Worm (Caenorhabditis elegans) whole organism, L3 larva: Measurements from ENCODE around the gene B0336.13.

Experiments
- R02D3.7 ChIP-seq: fragments of 150-350 bp; optimal IDR thresholded peaks from 2 replicates; lab custom pipeline; 2014; ENCODE audit warnings: missing biosample characterization, missing genetic modification characterization
- ZK546.5 ChIP-seq: sonication (generic microtip); optimal IDR thresholded peaks from 2 replicates; lab custom pipeline; 2017; ENCODE audit warnings: missing biosample characterization, missing genetic modification characterization
- aly-2 ChIP-seq: fragments of 150-350 bp; optimal IDR thresholded peaks from 2 replicates; lab custom pipeline; 2014; ENCODE audit warnings: missing biosample characterization, missing genetic modification characterization
- ama-1 ChIP-seq: fragments of 150-350 bp; optimal IDR thresholded peaks from 2 replicates; lab custom pipeline; 2018
- ceh-16 ChIP-seq: sonication (generic microtip); optimal IDR thresholded peaks from 2 replicates; lab custom pipeline; 2017; ENCODE audit warnings: missing biosample characterization, missing genetic modification characterization
- ceh-28 ChIP-seq: fragments of 150-350 bp; optimal IDR thresholded peaks from 2 replicates; lab custom pipeline; 2014; ENCODE audit warnings: missing biosample characterization, missing genetic modification reagents, missing genetic modification characterization
- ceh-82 ChIP-seq: fragments of 150-350 bp; optimal IDR thresholded peaks from 2 replicates; lab custom pipeline; 2014; ENCODE audit warnings: missing biosample characterization, missing genetic modification characterization
- ceh-9 ChIP-seq: sonication (generic microtip); optimal IDR thresholded peaks from 2 replicates; lab custom pipeline; 2018; ENCODE audit warnings: missing biosample characterization, missing genetic modification characterization
- egl-27 ChIP-seq: sonication (generic microtip); optimal IDR thresholded peaks from 4 replicates; lab custom pipeline; 2017; ENCODE audit warnings: missing biosample characterization, missing genetic modification reagents, missing genetic modification characterization
- egl-5 ChIP-seq: fragments of 150-350 bp; optimal IDR thresholded peaks from 2 replicates; lab custom pipeline; 2017; ENCODE audit warnings: missing biosample characterization, missing genetic modification reagents, missing genetic modification characterization, inconsistent platforms
- elt-1 ChIP-seq: fragments of 150-350 bp; optimal IDR thresholded peaks from 2 replicates; lab custom pipeline; 2014; ENCODE audit warnings: missing biosample characterization, missing genetic modification characterization
- elt-2 ChIP-seq: sonication (generic microtip); optimal IDR thresholded peaks from 2 replicates; lab custom pipeline; 2016; ENCODE audit warnings: missing genetic modification reagents, mild to moderate bottlenecking, missing genetic modification characterization, missing compliant biosample characterization
- elt-3 ChIP-seq, 3 experiments: fragments of 150-350 bp in 1 of 3; sonication (generic microtip) in 2 of 3; optimal IDR thresholded peaks; 2 replicates in 2 of 3; 4 replicates in 1 of 3; lab custom pipeline; 2014 to 2017; ENCODE audit warnings: missing biosample characterization in 3 of 3, missing genetic modification characterization in 3 of 3
- fkh-10 ChIP-seq: sonication (generic microtip); optimal IDR thresholded peaks from 2 replicates; lab custom pipeline; 2017; ENCODE audit warnings: missing biosample characterization, missing genetic modification reagents, missing genetic modification characterization
- fkh-2 ChIP-seq: fragments of 150-350 bp; optimal IDR thresholded peaks from 2 replicates; lab custom pipeline; 2014; ENCODE audit warnings: missing biosample characterization, missing genetic modification reagents, missing genetic modification characterization
- fos-1 ChIP-seq: fragments of 150-350 bp; optimal IDR thresholded peaks from 2 replicates; lab custom pipeline; 2014; ENCODE audit warnings: missing biosample characterization, missing genetic modification characterization
- hmg-11 ChIP-seq: sonication (generic microtip); optimal IDR thresholded peaks from 2 replicates; lab custom pipeline; 2016; ENCODE audit warnings: missing genetic modification characterization, missing compliant biosample characterization
- jun-1 ChIP-seq: fragments of 150-350 bp; optimal IDR thresholded peaks from 2 replicates; lab custom pipeline; 2014; ENCODE audit warnings: missing biosample characterization, missing genetic modification reagents, missing genetic modification characterization
- lin-15B ChIP-seq: fragments of 150-350 bp; optimal IDR thresholded peaks from 2 replicates; lab custom pipeline; 2014; ENCODE audit warnings: missing biosample characterization, missing genetic modification characterization
- lin-39 ChIP-seq: fragments of 150-350 bp; optimal IDR thresholded peaks from 2 replicates; lab custom pipeline; 2018; ENCODE audit warnings: missing biosample characterization, missing genetic modification reagents, missing genetic modification characterization
- lsy-12 ChIP-seq: sonication (generic microtip); optimal IDR thresholded peaks from 2 replicates; lab custom pipeline; 2016; ENCODE audit warnings: mild to moderate bottlenecking, missing genetic modification characterization, missing compliant biosample characterization
- mdl-1 ChIP-seq: fragments of 150-350 bp; optimal IDR thresholded peaks from 2 replicates; lab custom pipeline; 2014; ENCODE audit warnings: missing biosample characterization, missing genetic modification characterization
- mml-1 ChIP-seq: fragments of 150-350 bp; sonication (generic microtip); optimal IDR thresholded peaks from 3 replicates; lab custom pipeline; 2014; ENCODE audit warnings: missing biosample characterization, missing genetic modification characterization
- nfya-1 ChIP-seq: sonication (generic microtip); optimal IDR thresholded peaks from 2 replicates; lab custom pipeline; 2017; ENCODE audit warnings: missing genetic modification characterization, mild to moderate bottlenecking, missing compliant biosample characterization, antibody characterized with exemption, moderate library complexity; ENCODE audit not compliant: insufficient read depth
- nhr-11 ChIP-seq: fragments of 150-350 bp; optimal IDR thresholded peaks from 2 replicates; lab custom pipeline; 2014; ENCODE audit warnings: missing biosample characterization, missing genetic modification characterization
- nhr-12 ChIP-seq: fragments of 150-350 bp; optimal IDR thresholded peaks from 2 replicates; lab custom pipeline; 2014; ENCODE audit warnings: missing biosample characterization, missing genetic modification characterization
- nhr-23 ChIP-seq: fragments of 150-350 bp; optimal IDR thresholded peaks from 2 replicates; lab custom pipeline; 2014; ENCODE audit warnings: missing biosample characterization, missing genetic modification reagents, missing genetic modification characterization
- nhr-237 ChIP-seq: fragments of 150-350 bp; optimal IDR thresholded peaks from 2 replicates; lab custom pipeline; 2014; ENCODE audit warnings: missing biosample characterization, missing genetic modification characterization
- nhr-25 ChIP-seq: sonication (generic microtip); optimal IDR thresholded peaks from 2 replicates; lab custom pipeline; 2017; ENCODE audit warnings: missing biosample characterization, missing genetic modification characterization
- nhr-28 ChIP-seq: fragments of 150-350 bp; optimal IDR thresholded peaks from 2 replicates; lab custom pipeline; 2014; ENCODE audit warnings: missing biosample characterization, missing genetic modification characterization
- nhr-43 ChIP-seq: sonication (generic microtip); optimal IDR thresholded peaks from 2 replicates; lab custom pipeline; 2016; ENCODE audit warnings: mild to moderate bottlenecking, missing genetic modification characterization, missing compliant biosample characterization; ENCODE audit not compliant: poor library complexity, severe bottlenecking
- nhr-67 ChIP-seq: fragments of 150-350 bp; optimal IDR thresholded peaks from 2 replicates; lab custom pipeline; 2014; ENCODE audit warnings: missing biosample characterization, missing genetic modification characterization
- nhr-76 ChIP-seq: fragments of 150-350 bp; sonication (generic microtip); optimal IDR thresholded peaks from 5 replicates; lab custom pipeline; 2014; ENCODE audit warnings: missing biosample characterization, missing genetic modification characterization
- pha-4 ChIP-seq: fragments of 150-350 bp; optimal IDR thresholded peaks from 2 replicates; lab custom pipeline; 2014; ENCODE audit warnings: missing biosample characterization, missing genetic modification reagents, missing genetic modification characterization
- pqm-1 ChIP-seq: fragments of 150-350 bp; optimal IDR thresholded peaks from 2 replicates; lab custom pipeline; 2017; ENCODE audit warnings: missing biosample characterization, missing genetic modification characterization, inconsistent platforms
- sea-2 ChIP-seq: fragments of 150-350 bp; sonication (generic microtip); optimal IDR thresholded peaks from 4 replicates; lab custom pipeline; 2014; ENCODE audit warnings: missing biosample characterization, missing genetic modification reagents, missing genetic modification characterization
- skn-1 ChIP-seq: fragments of 150-350 bp; optimal IDR thresholded peaks from 2 replicates; lab custom pipeline; 2014; ENCODE audit warnings: missing biosample characterization, missing genetic modification characterization
- snpc-4 ChIP-seq: fragments of 150-350 bp; optimal IDR thresholded peaks from 2 replicates; lab custom pipeline; 2014; ENCODE audit warnings: missing biosample characterization, missing genetic modification characterization
- tbx-2 ChIP-seq: sonication (generic microtip); optimal IDR thresholded peaks from 2 replicates; lab custom pipeline; 2016; ENCODE audit warnings: mild to moderate bottlenecking, missing genetic modification characterization, missing compliant biosample characterization
- unc-39 ChIP-seq: sonication (generic microtip); optimal IDR thresholded peaks from 4 replicates; lab custom pipeline; 2017; ENCODE audit warnings: missing biosample characterization, missing genetic modification characterization
- unc-62 ChIP-seq: fragments of 150-350 bp; sonication (generic microtip); optimal IDR thresholded peaks from 4 replicates; lab custom pipeline; 2014; ENCODE audit warnings: missing biosample characterization, missing genetic modification reagents, missing genetic modification characterization
- zag-1 ChIP-seq: fragments of 150-350 bp; optimal IDR thresholded peaks from 2 replicates; lab custom pipeline; 2014; ENCODE audit warnings: missing biosample characterization, missing genetic modification characterization
- ztf-11 ChIP-seq: fragments of 150-350 bp; optimal IDR thresholded peaks from 2 replicates; lab custom pipeline; 2014; ENCODE audit warnings: missing biosample characterization, missing genetic modification characterization
- ztf-4 ChIP-seq: fragments of 150-350 bp; optimal IDR thresholded peaks from 2 replicates; lab custom pipeline; 2014; ENCODE audit warnings: missing biosample characterization, missing genetic modification characterization

B0336.13 gene

ce11 chrIII:5678935-5679334, 14.9 kb upstream of the B0336.13 start, which contains the start of the genes ska-3 and rps-12 (continued):
- TF ChIP-seq unc-62 (GFP tag; lab: Kevin White, UChicago), result peak; percentile 87
- TF ChIP-seq nfya-1 (tag; lab: Kevin White, UChicago), result peak; percentile 99
- TF ChIP-seq tbx-2 (tag; lab: Kevin White, UChicago), result peak; percentile 92
- peak; percentile 86 for TF ChIP-seq mdl-1 (tag; lab: Kevin White, UChicago)
- peak; percentile 69 for TF ChIP-seq nhr-76 (tag; lab: Kevin White, UChicago)
- TF ChIP-seq ama-1, result peak; percentile 95
- TF ChIP-seq ztf-11 (tag; lab: Kevin White, UChicago), result no peak
- peak; percentile 94 for TF ChIP-seq pqm-1
- TF ChIP-seq sea-2, result no peak
- TF ChIP-seq R02D3.7 (tag; lab: Kevin White, UChicago), result peak; percentile 100
- peak; percentile 42 for TF ChIP-seq nhr-28
- TF ChIP-seq egl-27, result peak; percentile 93
- peak; percentile 100 for TF ChIP-seq pha-4 (tag; lab: Kevin White, UChicago)
- TF ChIP-seq elt-2 (tag; lab: Kevin White, UChicago), result peak; percentile 89
- peak; percentile 99 for TF ChIP-seq lsy-12 (tag; lab: Kevin White, UChicago)
- TF ChIP-seq ztf-4 (tag; lab: Kevin White, UChicago), result peak; percentile 92
- peak; percentile 70 for TF ChIP-seq zag-1 (tag; lab: Kevin White, UChicago)
- peak; percentile 94 for TF ChIP-seq snpc-4 (tag; lab: Kevin White, UChicago)
- TF ChIP-seq nhr-23 (tag; lab: Kevin White, UChicago), result peak; percentile 100
- TF ChIP-seq ceh-28 (tag; lab: Kevin White, UChicago), result peak; percentile 94
- TF ChIP-seq, all 47 proteins: peak for 37

- no peak for TF ChIP-seq hmg-11 (tag; lab: Kevin White, UChicago)
- TF ChIP-seq snpc-4 (tag; lab: Kevin White, UChicago), result no peak
- TF ChIP-seq nhr-25 (tag; lab: Kevin White, UChicago), result peak; percentile 13
- no peak for TF ChIP-seq unc-39 (tag; lab: Kevin White, UChicago)
- TF ChIP-seq ceh-9 (tag; lab: Kevin White, UChicago), result no peak
- no peak for TF ChIP-seq fos-1
- no peak for TF ChIP-seq sea-2
These were observed 13.7 kb upstream of the B0336.13 start, which contains the start of gene pst-2 for ce11 chrIII:5680141-5680540. Gene pst-2, plus strand, starts transcription at chrIII:5680433.

ce11 chrIII:5683998-5684397, 9.8 kb upstream of the B0336.13 start, which contains the start of gene rcan-1:
Gene rcan-1, minus strand, starts transcription at chrIII:5684098.
- TF ChIP-seq sea-2 (no peak), nhr-12 (tag; lab: Kevin White, UChicago) (no peak), nhr-67 (no peak), pqm-1 (no peak), ztf-4 (tag; lab: Kevin White, UChicago) (no peak), nhr-11 (tag; lab: Kevin White, UChicago) (no peak), lin-39 (tag; lab: Kevin White, UChicago) (no peak), elt-1 (tag; lab: Kevin White, UChicago) (no peak)
- TF ChIP-seq, all 47 proteins: peak for 0

ce11 chrIII:5688246-5688645, 5.6 kb upstream of the B0336.13 start:
- TF ChIP-seq zag-1 (tag; lab: Kevin White, UChicago) (no peak), tbx-2 (tag; lab: Kevin White, UChicago) (no peak), fkh-10 (no peak), elt-3 (tag; optimal IDR thresholded peaks at IDR 0.05; lab: Kevin White, UChicago) (no peak), skn-1 (tag; lab: Kevin White, UChicago) (no peak), lin-39 (tag; lab: Kevin White, UChicago) (peak; percentile 38), nhr-76 (tag; lab: Kevin White, UChicago) (no peak), nhr-23 (tag; lab: Kevin White, UChicago) (no peak), nhr-43 (no peak), ceh-28 (tag; lab: Kevin White, UChicago) (no peak), elt-2 (tag; lab: Kevin White, UChicago) (peak; percentile 30), lsy-12 (tag; lab: Kevin White, UChicago) (no peak), jun-1 (tag; lab: Kevin White, UChicago) (no peak), nfya-1 (tag; lab: Kevin White, UChicago) (peak; percentile 71), aly-2 (tag; lab: Kevin White, UChicago) (no peak), nhr-28 (no peak), nhr-237 (no peak), R02D3.7 (tag; lab: Kevin White, UChicago) (no peak), egl-27 (no peak), ztf-11 (tag; lab: Kevin White, UChicago) (no peak), egl-5 (tag; lab: Kevin White, UChicago) (no peak), ZK546.5 (tag; lab: Kevin White, UChicago) (no peak), sea-2 (no peak), nhr-67 (no peak), pqm-1 (peak; percentile 25), mml-1 (tag; lab: Kevin White, UChicago) (no peak), elt-1 (tag; lab: Kevin White, UChicago) (no peak), lin-15B (tag; lab: Kevin White, UChicago) (no peak), fos-1 (no peak), pha-4 (tag; lab: Kevin White, UChicago) (peak; percentile 98), ceh-16 (tag; lab: Kevin White, UChicago) (no peak), ama-1 (no peak), ceh-82 (no peak), nhr-25 (tag; lab: Kevin White, UChicago) (no peak), unc-39 (tag; lab: Kevin White, UChicago) (no peak), fkh-2 (tag; lab: Kevin White, UChicago) (no peak), ztf-4 (tag; lab: Kevin White, UChicago) (no peak)
